Fruit fly (Drosophila melanogaster): ENCODE measurements around the gene CG7110.
A peak's percentile ranks its signal among the peaks of the same experiment; 100 is the strongest.

The CG7110 gene

dm6 chr2L:13387255-13387654 lies 11.5 kb upstream of the CG7110 start, which contains the start of the genes Ing5 and CG7099 (continued):
- TF ChIP-seq CG33557 (GFP tag; optimal IDR thresholded peaks at IDR 0.05) (peak; percentile 91), dysf (GFP tag; IDR thresholded peaks at IDR 0.05) (peak; percentile 96), ab (GFP tag; optimal IDR thresholded peaks at IDR 0.05) (peak; percentile 89), pum (GFP tag; optimal IDR thresholded peaks at IDR 0.05) (peak; percentile 89), yki (optimal IDR thresholded peaks at IDR 0.05) (no peak), phol (tag; optimal IDR thresholded peaks at IDR 0.05) (peak; percentile 97), cwo (GFP tag; optimal IDR thresholded peaks at IDR 0.05) (peak; percentile 90), CG8281 (tag; optimal IDR thresholded peaks at IDR 0.05) (peak; percentile 85), CG12155 (GFP tag; optimal IDR thresholded peaks at IDR 0.05) (peak; percentile 96), gem (tag; optimal IDR thresholded peaks at IDR 0.05) (peak; percentile 99), sisA (GFP tag; IDR thresholded peaks at IDR 0.05) (peak; percentile 97), CG4617 (GFP tag; optimal IDR thresholded peaks at IDR 0.05; ENCODE audit: borderline replicate concordance) (peak; percentile 97), Opbp (GFP tag; IDR thresholded peaks at IDR 0.05; ENCODE audit: partially characterized antibody) (peak; percentile 65; the same call in 2 of the 3 replicates), stwl (tag; optimal IDR thresholded peaks at IDR 0.05) (peak; percentile 92), HLH3B (GFP tag; IDR thresholded peaks at IDR 0.05) (peak; percentile 96), CG4360 (GFP tag; IDR thresholded peaks at IDR 0.05) (peak; percentile 79), jing (GFP tag; optimal IDR thresholded peaks at IDR 0.05) (peak; percentile 89), CG2712 (tag; optimal IDR thresholded peaks at IDR 0.05) (peak; percentile 97), CG10147 (GFP tag; optimal IDR thresholded peaks at IDR 0.05) (peak; percentile 93), gcm2 (GFP tag; optimal IDR thresholded peaks at IDR 0.05) (peak; percentile 91), CG1529 (GFP tag; optimal IDR thresholded peaks at IDR 0.05) (peak; percentile 91), CG7786 (GFP tag; optimal IDR thresholded peaks at IDR 0.05) (peak; percentile 86), Taf1 (GFP tag; IDR thresholded peaks at IDR 0.05) (peak; percentile 94), CG5245 (GFP tag; optimal IDR thresholded peaks at IDR 0.05) (peak; percentile 95), CG7271 (tag; optimal IDR thresholded peaks at IDR 0.05) (peak; percentile 89), ci (GFP tag; IDR thresholded peaks at IDR 0.05) (peak; percentile 97), pnt (GFP tag; optimal IDR thresholded peaks at IDR 0.05) (peak; percentile 89), Jarid2 (GFP tag; optimal IDR thresholded peaks at IDR 0.05) (no peak), hb (GFP tag; IDR thresholded peaks at IDR 0.05; ENCODE audit: partially characterized antibody) (peak; percentile 76; the same call in 2 of the 3 replicates), CG10431 (GFP tag; optimal IDR thresholded peaks at IDR 0.05) (peak; percentile 95), CG6272 (GFP tag; IDR thresholded peaks at IDR 0.05) (peak; percentile 98), az2 (GFP tag; optimal IDR thresholded peaks at IDR 0.05) (peak; percentile 97), HLH4C (GFP tag; IDR thresholded peaks at IDR 0.05; ENCODE audit: partially characterized antibody) (peak; percentile 71), CG12071 (GFP tag; optimal IDR thresholded peaks at IDR 0.05) (no peak), Deaf1 (tag; optimal IDR thresholded peaks at IDR 0.05) (no peak), nau (GFP tag; optimal IDR thresholded peaks at IDR 0.05) (no peak), her (GFP tag; optimal IDR thresholded peaks at IDR 0.05) (peak; percentile 69), twi (tag; optimal IDR thresholded peaks at IDR 0.05) (peak; percentile 93), CG15479 (GFP tag; optimal IDR thresholded peaks at IDR 0.05) (peak; percentile 36), CG4730 (GFP tag; IDR thresholded peaks at IDR 0.05) (peak; percentile 97), CG13123 (GFP tag; optimal IDR thresholded peaks at IDR 0.05) (peak; percentile 95), CG31441 (GFP tag; IDR thresholded peaks at IDR 0.05) (peak; percentile 98), sna (GFP tag; IDR thresholded peaks at IDR 0.05; ENCODE audit: partially characterized antibody) (peak; percentile 67), CG33213 (GFP tag; optimal IDR thresholded peaks at IDR 0.05) (peak; percentile 81), Mad (GFP tag; optimal IDR thresholded peaks at IDR 0.05) (peak; percentile 96), Oli (tag; optimal IDR thresholded peaks at IDR 0.05) (peak; percentile 94), nmo (GFP tag; optimal IDR thresholded peaks at IDR 0.05) (peak; percentile 98), CG12104 (GFP tag; optimal IDR thresholded peaks at IDR 0.05) (peak; percentile 94), slou (GFP tag; optimal IDR thresholded peaks at IDR 0.05) (peak; percentile 97), PHDP (tag; optimal IDR thresholded peaks at IDR 0.05) (peak; percentile 96), vvl (GFP tag; IDR thresholded peaks at IDR 0.05) (peak; percentile 98)
